Worm (Caenorhabditis elegans): ENCODE results near the gene F13D12.3.

Gene F13D12.3

ce11 chrII:11724362-11724761, 4.2 kb downstream of the F13D12.3 start:
- no peak for TF ChIP-seq snpc-4 (tag; optimal IDR thresholded peaks at IDR 0.05)
- no peak for TF ChIP-seq nhr-28 (tag; optimal IDR thresholded peaks at IDR 0.05)
- TF ChIP-seq lin-39 (tag; optimal IDR thresholded peaks at IDR 0.05): peak; percentile 75
- TF ChIP-seq fkh-10 (GFP tag; optimal IDR thresholded peaks at IDR 0.05): peak; percentile 51
- peak; percentile 20 for TF ChIP-seq lin-15B (tag; optimal IDR thresholded peaks at IDR 0.05)
- TF ChIP-seq nhr-25 (tag; optimal IDR thresholded peaks at IDR 0.05): no peak
- TF ChIP-seq mdl-1 (tag; optimal IDR thresholded peaks at IDR 0.05): no peak
- no peak for TF ChIP-seq ceh-9 (tag; optimal IDR thresholded peaks at IDR 0.05)
- TF ChIP-seq pha-4 (tag; optimal IDR thresholded peaks at IDR 0.05): peak; percentile 15
- no peak for TF ChIP-seq elt-3 (tag; optimal IDR thresholded peaks at IDR 0.05)
- peak; percentile 68 for TF ChIP-seq nfya-1 (tag; optimal IDR thresholded peaks at IDR 0.05; ENCODE audit: insufficient read depth)
- peak; percentile 26 for TF ChIP-seq hmg-11 (tag; optimal IDR thresholded peaks at IDR 0.05)
- no peak for TF ChIP-seq eor-1 (tag; optimal IDR thresholded peaks at IDR 0.05)
- no peak for TF ChIP-seq ceh-82 (tag; optimal IDR thresholded peaks at IDR 0.05)
- TF ChIP-seq elt-2 (tag; optimal IDR thresholded peaks at IDR 0.05): no peak

ce11 chrII:11725615-11726014, 5.4 kb downstream of the F13D12.3 start:
- TF ChIP-seq nhr-67 (tag; optimal IDR thresholded peaks at IDR 0.05) (no peak), sea-2 (GFP tag; optimal IDR thresholded peaks at IDR 0.05) (no peak), ceh-28 (tag; optimal IDR thresholded peaks at IDR 0.05) (no peak), egl-5 (tag; optimal IDR thresholded peaks at IDR 0.05) (no peak), skn-1 (tag; optimal IDR thresholded peaks at IDR 0.05) (no peak), ZK546.5 (tag; optimal IDR thresholded peaks at IDR 0.05) (no peak), zag-1 (tag; optimal IDR thresholded peaks at IDR 0.05) (no peak), nhr-11 (tag; optimal IDR thresholded peaks at IDR 0.05) (no peak), egl-27 (tag; optimal IDR thresholded peaks at IDR 0.05) (no peak), elt-1 (tag; optimal IDR thresholded peaks at IDR 0.05) (no peak), nhr-76 (tag; optimal IDR thresholded peaks at IDR 0.05) (no peak), R02D3.7 (tag; optimal IDR thresholded peaks at IDR 0.05) (no peak)

ce11 chrII:11726470-11727106, 6.4 kb downstream of the F13D12.3 start, which contains the start of gene F13D12.5:
Gene F13D12.5, plus strand, starts transcription at chrII:11726814.
- TF ChIP-seq mdl-1 (tag; optimal IDR thresholded peaks at IDR 0.05): no peak

ce11 chrII:11727438-11727837, 7.2 kb downstream of the F13D12.3 start:
- TF ChIP-seq ama-1 (optimal IDR thresholded peaks at IDR 0.05) (no peak), nhr-12 (tag; optimal IDR thresholded peaks at IDR 0.05) (no peak), elt-3 (tag; optimal IDR thresholded peaks at IDR 0.05) (no peak), fos-1 (tag; optimal IDR thresholded peaks at IDR 0.05) (no peak), ceh-16 (tag; optimal IDR thresholded peaks at IDR 0.05) (no peak), elt-1 (tag; optimal IDR thresholded peaks at IDR 0.05) (no peak), skn-1 (tag; optimal IDR thresholded peaks at IDR 0.05) (no peak), ztf-11 (tag; optimal IDR thresholded peaks at IDR 0.05) (no peak), tbx-2 (tag; optimal IDR thresholded peaks at IDR 0.05) (no peak), snpc-4 (tag; optimal IDR thresholded peaks at IDR 0.05) (no peak), nhr-23 (tag; optimal IDR thresholded peaks at IDR 0.05) (no peak), nhr-25 (tag; optimal IDR thresholded peaks at IDR 0.05) (no peak), mml-1 (tag; optimal IDR thresholded peaks at IDR 0.05) (no peak), eor-1 (tag; optimal IDR thresholded peaks at IDR 0.05) (no peak), ZK546.5 (tag; optimal IDR thresholded peaks at IDR 0.05) (no peak), fkh-2 (tag; optimal IDR thresholded peaks at IDR 0.05) (no peak), pha-4 (tag; optimal IDR thresholded peaks at IDR 0.05) (no peak)

ce11 chrII:11728545-11729105, 8.4 kb downstream of the F13D12.3 start, which contains the start of gene alh-8:
Gene alh-8, plus strand, starts transcription at chrII:11729055.
- TF ChIP-seq lin-15B (tag; optimal IDR thresholded peaks at IDR 0.05): peak; percentile 14
- TF ChIP-seq nhr-77 (tag; optimal IDR thresholded peaks at IDR 0.05): peak; percentile 21
- no peak for TF ChIP-seq daf-12 (tag; optimal IDR thresholded peaks at IDR 0.05)
- no peak for TF ChIP-seq elt-1 (tag; optimal IDR thresholded peaks at IDR 0.05)
- peak; percentile 92 for TF ChIP-seq mdl-1 (tag; optimal IDR thresholded peaks at IDR 0.05)
- TF ChIP-seq pqm-1 (tag; optimal IDR thresholded peaks at IDR 0.05): peak; percentile 14
- peak; percentile 55 for TF ChIP-seq pha-4 (tag; optimal IDR thresholded peaks at IDR 0.05)
- TF ChIP-seq ceh-9 (tag; optimal IDR thresholded peaks at IDR 0.05): no peak
- peak; percentile 5 for TF ChIP-seq nhr-23 (tag; optimal IDR thresholded peaks at IDR 0.05)
- TF ChIP-seq nhr-12 (tag; optimal IDR thresholded peaks at IDR 0.05): no peak
- peak; percentile 44 for TF ChIP-seq nfya-1 (tag; optimal IDR thresholded peaks at IDR 0.05; ENCODE audit: insufficient read depth)
- TF ChIP-seq ceh-28 (tag; optimal IDR thresholded peaks at IDR 0.05): no peak
- TF ChIP-seq sea-2 (GFP tag; optimal IDR thresholded peaks at IDR 0.05): no peak
- TF ChIP-seq ama-1 (optimal IDR thresholded peaks at IDR 0.05): peak; percentile 53
- peak; percentile 31 for TF ChIP-seq lin-39 (tag; optimal IDR thresholded peaks at IDR 0.05)
- no peak for TF ChIP-seq nhr-25 (tag; optimal IDR thresholded peaks at IDR 0.05)
- peak; percentile 76 for TF ChIP-seq elt-2 (tag; optimal IDR thresholded peaks at IDR 0.05)

Data from whole organism, L3 larva.